Fruit fly (Drosophila melanogaster): Measurements from ENCODE around the gene FoxK.

FoxK gene

dm6 chr3L:11101598-11101997, 19.0 kb downstream of the FoxK start, which contains the start of gene Elo68beta:
Gene Elo68beta (minus strand): TSS chr3L:11101698.
- no peak for TF ChIP-seq CG10348 (GFP tag; IDR thresholded peaks at IDR 0.05)
- no peak for TF ChIP-seq CG32121 (GFP tag; IDR thresholded peaks at IDR 0.05)
- no peak for TF ChIP-seq CG34367 (tag; optimal IDR thresholded peaks at IDR 0.05)
- no peak for TF ChIP-seq EcR (GFP tag; optimal IDR thresholded peaks at IDR 0.05)
- no peak for TF ChIP-seq Pif1B (GFP tag; optimal IDR thresholded peaks at IDR 0.05)
- no peak for TF ChIP-seq Pif1A (GFP tag; optimal IDR thresholded peaks at IDR 0.05)
- no peak for TF ChIP-seq Ets98B (GFP tag; IDR thresholded peaks at IDR 0.05)
- no peak for TF ChIP-seq CG9948 (tag; optimal IDR thresholded peaks at IDR 0.05)
- TF ChIP-seq gl (tag; optimal IDR thresholded peaks at IDR 0.05), result no peak
- no peak for TF ChIP-seq CG8301 (tag; optimal IDR thresholded peaks at IDR 0.05)
- TF ChIP-seq D1 (tag; optimal IDR thresholded peaks at IDR 0.05), result no peak
- no peak for TF ChIP-seq CG4496 (GFP tag; IDR thresholded peaks at IDR 0.05)
- TF ChIP-seq Snoo (tag; optimal IDR thresholded peaks at IDR 0.05), result no peak
- TF ChIP-seq CG8159 (tag; optimal IDR thresholded peaks at IDR 0.05), result no peak
- TF ChIP-seq rn (GFP tag; IDR thresholded peaks at IDR 0.05), result no peak
- TF ChIP-seq CG17806 (tag; optimal IDR thresholded peaks at IDR 0.05), result no peak

dm6 chr3L:11097982-11098663, 22.5 kb downstream of the FoxK start, which contains the start of the genes Irbp18 and APP-BP1:
Gene Irbp18 (minus strand): TSS chr3L:11098186.
Gene APP-BP1 (plus strand): TSS chr3L:11098412.
- TF ChIP-seq CG12605 (GFP tag; IDR thresholded peaks at IDR 0.05), result peak; percentile 76
- TF ChIP-seq CG32121 (GFP tag; IDR thresholded peaks at IDR 0.05), result peak; percentile 89
- no peak for TF ChIP-seq CG13204 (GFP tag; optimal IDR thresholded peaks at IDR 0.05)
- TF ChIP-seq Pif1B (GFP tag; optimal IDR thresholded peaks at IDR 0.05), result peak; percentile 94
- TF ChIP-seq CG4496 (GFP tag; IDR thresholded peaks at IDR 0.05), result peak; percentile 93
- peak; percentile 91 for TF ChIP-seq fd96Ca (GFP tag; IDR thresholded peaks at IDR 0.05)
- TF ChIP-seq Snoo (tag; optimal IDR thresholded peaks at IDR 0.05), result peak; percentile 93
- TF ChIP-seq CG15710 (tag; optimal IDR thresholded peaks at IDR 0.05), result peak; percentile 90
- TF ChIP-seq gl (tag; optimal IDR thresholded peaks at IDR 0.05), result peak; percentile 80
- TF ChIP-seq CG17806 (tag; optimal IDR thresholded peaks at IDR 0.05), result peak; percentile 89
- peak; percentile 96 for TF ChIP-seq Pif1A (GFP tag; optimal IDR thresholded peaks at IDR 0.05)
- peak; percentile 93 for TF ChIP-seq CG8301 (tag; optimal IDR thresholded peaks at IDR 0.05)
- TF ChIP-seq D1 (tag; optimal IDR thresholded peaks at IDR 0.05), result peak; percentile 89
- TF ChIP-seq rn (GFP tag; IDR thresholded peaks at IDR 0.05), result peak; percentile 77
- TF ChIP-seq Ets98B (GFP tag; IDR thresholded peaks at IDR 0.05), result peak; percentile 89
- peak; percentile 72 for TF ChIP-seq CG10348 (GFP tag; IDR thresholded peaks at IDR 0.05)
- TF ChIP-seq CG9948 (tag; optimal IDR thresholded peaks at IDR 0.05), result peak; percentile 91
- peak; percentile 91 for TF ChIP-seq CG8159 (tag; optimal IDR thresholded peaks at IDR 0.05)
- no peak for TF ChIP-seq EcR (GFP tag; optimal IDR thresholded peaks at IDR 0.05)
- peak; percentile 94 for TF ChIP-seq CG14655 (GFP tag; optimal IDR thresholded peaks at IDR 0.05)
- TF ChIP-seq CG34367 (tag; optimal IDR thresholded peaks at IDR 0.05), result peak; percentile 91

DNA sequence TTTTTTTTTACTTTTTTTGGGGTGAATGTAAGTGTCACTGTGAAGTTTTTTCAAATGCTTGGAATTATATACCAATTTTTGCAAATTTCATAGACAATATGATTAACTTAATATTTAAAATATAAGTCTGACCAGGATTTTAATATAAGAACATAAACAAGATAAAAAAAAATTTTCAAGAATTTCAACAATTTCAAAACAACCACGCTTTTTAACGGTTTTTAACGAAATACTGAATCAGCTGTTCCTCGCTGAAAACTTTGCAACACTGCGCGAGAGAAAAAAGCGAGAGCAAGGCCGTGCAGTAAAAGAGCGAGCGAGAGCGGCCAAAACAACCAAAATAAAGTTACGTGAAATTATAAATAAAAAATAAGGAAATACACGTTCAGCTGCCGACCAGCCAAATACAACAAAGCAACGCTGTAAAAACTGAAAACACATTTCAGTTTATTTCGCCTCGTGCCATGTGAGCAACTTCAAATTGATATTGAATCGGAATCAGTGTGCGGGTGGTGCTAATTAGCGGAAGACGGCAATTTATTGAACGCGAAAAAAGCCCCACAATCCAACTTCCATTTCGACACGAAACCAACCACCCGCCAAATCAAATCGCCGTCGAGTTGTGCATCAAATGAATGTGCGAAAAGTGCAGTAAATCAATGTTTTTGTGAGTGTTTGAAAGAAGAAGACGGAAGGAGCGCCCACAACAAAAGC, 24.2 kb downstream of the FoxK start, which contains the start of the genes CG46439, Iyd and CG33947:
Gene CG46439, minus strand, starts transcription at position 51 of the 714 bp plus-strand sequence.
Gene Iyd, minus strand, starts transcription at position 51 of the 714 bp plus-strand sequence.
Gene CG33947, plus strand, starts transcription at position 302 of the 714 bp plus-strand sequence.
- TF ChIP-seq CG14655 (GFP tag; optimal IDR thresholded peaks at IDR 0.05), result peak; percentile 74
- peak; percentile 69 for TF ChIP-seq D1 (tag; optimal IDR thresholded peaks at IDR 0.05)
- peak; percentile 41 for TF ChIP-seq CG9948 (tag; optimal IDR thresholded peaks at IDR 0.05)
- peak; percentile 87 for TF ChIP-seq Pif1B (GFP tag; optimal IDR thresholded peaks at IDR 0.05)
- no peak for TF ChIP-seq CG10348 (GFP tag; IDR thresholded peaks at IDR 0.05)
- peak; percentile 61 for TF ChIP-seq CG15710 (tag; optimal IDR thresholded peaks at IDR 0.05)
- TF ChIP-seq CG4496 (GFP tag; IDR thresholded peaks at IDR 0.05), result peak; percentile 83
- TF ChIP-seq CG34367 (tag; optimal IDR thresholded peaks at IDR 0.05), result peak; percentile 51
- TF ChIP-seq CG13204 (GFP tag; optimal IDR thresholded peaks at IDR 0.05), result peak; percentile 13
- TF ChIP-seq Ets98B (GFP tag; IDR thresholded peaks at IDR 0.05), result peak; percentile 76
- TF ChIP-seq CG8301 (tag; optimal IDR thresholded peaks at IDR 0.05), result peak; percentile 76
- peak; percentile 93 for TF ChIP-seq gl (tag; optimal IDR thresholded peaks at IDR 0.05)
- 0 out of 2 replicates have a peak, but pooled peaks have one; percentile 6 for TF ChIP-seq rn (GFP tag; IDR thresholded peaks at IDR 0.05)
- TF ChIP-seq Snoo (tag; optimal IDR thresholded peaks at IDR 0.05), result peak; percentile 42
- peak; percentile 94 for TF ChIP-seq CG12605 (GFP tag; IDR thresholded peaks at IDR 0.05)
- TF ChIP-seq fd96Ca (GFP tag; IDR thresholded peaks at IDR 0.05), result peak; percentile 82
- TF ChIP-seq CG8159 (tag; optimal IDR thresholded peaks at IDR 0.05), result peak; percentile 71
- TF ChIP-seq CG17806 (tag; optimal IDR thresholded peaks at IDR 0.05), result peak; percentile 61
- TF ChIP-seq EcR (GFP tag; optimal IDR thresholded peaks at IDR 0.05), result no peak
- peak; percentile 88 for TF ChIP-seq Pif1A (GFP tag; optimal IDR thresholded peaks at IDR 0.05)
- peak; percentile 69 for TF ChIP-seq CG32121 (GFP tag; IDR thresholded peaks at IDR 0.05)

dm6 chr3L:11094279-11094678, 26.3 kb downstream of the FoxK start:
- no peak for TF ChIP-seq CG15710 (tag; optimal IDR thresholded peaks at IDR 0.05)
- no peak for TF ChIP-seq CG17806 (tag; optimal IDR thresholded peaks at IDR 0.05)
- TF ChIP-seq CG14655 (GFP tag; optimal IDR thresholded peaks at IDR 0.05), result no peak
- no peak for TF ChIP-seq CG8301 (tag; optimal IDR thresholded peaks at IDR 0.05)
- peak; percentile 56 for TF ChIP-seq EcR (GFP tag; optimal IDR thresholded peaks at IDR 0.05)

DNA sequence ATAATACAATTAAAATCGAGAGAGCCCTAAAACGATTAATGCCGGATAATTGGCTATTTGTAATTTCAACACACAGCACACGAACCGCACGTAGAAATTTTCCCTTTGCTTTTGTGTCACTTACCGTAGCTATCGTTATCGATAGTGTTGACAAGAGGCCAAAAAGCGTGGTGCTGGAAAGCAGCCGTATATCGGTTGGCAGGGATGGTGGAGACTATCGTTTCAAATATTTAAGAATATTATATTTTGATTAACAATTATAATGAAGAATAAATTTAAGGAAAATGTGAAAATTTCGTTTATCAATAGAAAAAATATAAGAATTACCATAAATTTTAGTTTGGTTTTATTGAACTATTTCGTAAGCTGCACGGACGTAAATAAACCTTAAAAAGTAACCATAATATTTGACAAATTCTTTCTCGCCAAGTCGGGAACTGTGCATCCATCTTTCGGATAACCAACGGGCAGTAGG, 27.5 kb downstream of the FoxK start, which contains the start of gene JIL-1:
Gene JIL-1, minus strand, starts transcription at position 148 of the 475 bp plus-strand sequence.
- TF ChIP-seq D1 (tag; optimal IDR thresholded peaks at IDR 0.05) (peak; percentile 57), EcR (GFP tag; optimal IDR thresholded peaks at IDR 0.05) (no peak), rn (GFP tag; IDR thresholded peaks at IDR 0.05) (0 out of 2 replicates have a peak, but pooled peaks have one; percentile 10), CG15710 (tag; optimal IDR thresholded peaks at IDR 0.05) (peak; percentile 42), CG8301 (tag; optimal IDR thresholded peaks at IDR 0.05) (peak; percentile 5), fd96Ca (GFP tag; IDR thresholded peaks at IDR 0.05) (peak; percentile 69), CG34367 (tag; optimal IDR thresholded peaks at IDR 0.05) (no peak), CG10348 (GFP tag; IDR thresholded peaks at IDR 0.05) (no peak), CG13204 (GFP tag; optimal IDR thresholded peaks at IDR 0.05) (no peak), CG17806 (tag; optimal IDR thresholded peaks at IDR 0.05) (peak; percentile 14), Pif1B (GFP tag; optimal IDR thresholded peaks at IDR 0.05) (peak; percentile 44), CG14655 (GFP tag; optimal IDR thresholded peaks at IDR 0.05) (peak; percentile 21), CG4496 (GFP tag; IDR thresholded peaks at IDR 0.05) (peak; percentile 50; the same call in 2 of the 3 replicates), CG12605 (GFP tag; IDR thresholded peaks at IDR 0.05) (no peak), Ets98B (GFP tag; IDR thresholded peaks at IDR 0.05) (peak; percentile 77), CG32121 (GFP tag; IDR thresholded peaks at IDR 0.05) (peak; percentile 38; the same call in 1 of the 2 replicates), CG8159 (tag; optimal IDR thresholded peaks at IDR 0.05) (peak; percentile 41), Snoo (tag; optimal IDR thresholded peaks at IDR 0.05) (peak; percentile 20), Pif1A (GFP tag; optimal IDR thresholded peaks at IDR 0.05) (peak; percentile 44)

All from whole organism, pupa.